Worm (Caenorhabditis elegans) whole organism, mixed stage, embryonic: Measurements from ENCODE around the gene col-170.

ENCODE experiments used
- ceh-43 ChIP-seq: fragments of 200-800 bp; sonication (Bioruptor generic); optimal IDR thresholded peaks from 2 replicates; lab custom pipeline; 2018; ENCODE audit warnings: mild to moderate bottlenecking, missing genetic modification characterization, moderate library complexity, missing compliant biosample characterization
- elt-1 ChIP-seq: sonication (generic microtip); optimal IDR thresholded peaks from 2 replicates; lab custom pipeline; 2017; ENCODE audit warnings: missing genetic modification characterization, mild to moderate bottlenecking, missing compliant biosample characterization, antibody characterized with exemption, moderate library complexity, borderline replicate concordance; ENCODE audit not compliant: insufficient read depth
- ham-2 ChIP-seq: fragments of 200-800 bp; sonication (Bioruptor generic); optimal IDR thresholded peaks from 2 replicates; lab custom pipeline; 2018; ENCODE audit warnings: mild to moderate bottlenecking, missing genetic modification characterization, missing compliant biosample characterization
- pha-4 ChIP-seq: fragments of 150-350 bp; optimal IDR thresholded peaks from 2 replicates; lab custom pipeline; 2018; ENCODE audit warnings: missing biosample characterization, missing genetic modification reagents, missing genetic modification characterization
- snpc-4 ChIP-seq: fragments of 150-350 bp; optimal IDR thresholded peaks from 2 replicates; lab custom pipeline; 2014; ENCODE audit warnings: missing biosample characterization, missing genetic modification characterization
- unc-39 ChIP-seq: fragments of 150-350 bp; optimal IDR thresholded peaks from 2 replicates; lab custom pipeline; 2014; ENCODE audit warnings: missing biosample characterization, missing genetic modification characterization

DNA sequence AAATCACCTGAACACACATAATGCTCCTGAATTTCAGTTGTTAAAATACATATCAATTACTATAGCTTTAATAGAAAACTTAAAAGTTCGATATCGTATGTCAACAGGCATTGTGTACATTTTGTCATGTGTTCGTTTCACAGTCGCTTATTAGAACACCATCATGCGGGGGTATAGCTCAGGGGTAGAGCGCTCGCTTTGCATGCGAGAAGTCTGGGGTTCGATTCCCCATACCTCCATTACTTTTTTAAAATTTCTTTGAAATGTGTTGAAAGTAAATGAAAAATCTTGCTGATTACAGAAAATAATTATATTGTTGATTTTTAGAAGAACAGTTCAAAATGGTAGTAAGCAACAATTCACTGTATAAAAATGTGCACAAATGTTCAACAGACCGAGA lies 45.4 kb upstream of the col-170 start:
- TF ChIP-seq elt-1 (tag; lab: Kevin White, UChicago) (no peak), ham-2 (GFP tag; lab: Kevin White, UChicago) (peak; percentile 14), ceh-43 (GFP tag; lab: Kevin White, UChicago) (no peak), snpc-4 (tag; lab: Kevin White, UChicago) (no peak), pha-4 (tag; lab: Kevin White, UChicago) (no peak), unc-39 (no peak)
